Worm (Caenorhabditis elegans) whole organism, young adult: ENCODE results near the gene dpf-2.

Experiments used
- dpl-1 ChIP-seq: fragments of 150-350 bp; optimal IDR thresholded peaks from 2 replicates; lab custom pipeline; 2014; ENCODE audit warnings: missing biosample characterization, missing genetic modification reagents, missing genetic modification characterization
- him-1 ChIP-seq: sonication (generic microtip); optimal IDR thresholded peaks from 2 replicates; lab custom pipeline; 2016; ENCODE audit warnings: missing genotype, missing genetic modification reagents, missing genetic modification characterization, missing compliant biosample characterization
- madf-3 ChIP-seq: fragments of 200-800 bp; sonication (Bioruptor generic); IDR thresholded peaks from 2 replicates; pipeline ENCODE4 v1.3.6; 2022; ENCODE audit warnings: missing genetic modification reagents, missing genetic modification characterization, missing compliant biosample characterization
- mcd-1 ChIP-seq: fragments of 200-800 bp; sonication (Bioruptor generic); IDR thresholded peaks from 2 replicates; pipeline ENCODE4 v1.3.6; 2022; ENCODE audit warnings: missing genetic modification reagents, missing genetic modification characterization, missing compliant biosample characterization
- sdz-38 ChIP-seq: sonication (generic microtip); optimal IDR thresholded peaks from 2 replicates; lab custom pipeline; 2016; ENCODE audit warnings: missing genotype, missing genetic modification characterization, missing compliant biosample characterization
- snpc-4 ChIP-seq, 5 experiments: fragments of 150-350 bp in 1 of 5; sonication (generic microtip) in 4 of 5; optimal IDR thresholded peaks; 2 replicates each; lab custom pipeline; 2014 to 2018; ENCODE audit warnings: missing genetic modification characterization in 5 of 5, missing biosample characterization in 3 of 5, antibody characterized with exemption in 2 of 5, mild to moderate bottlenecking in 2 of 5, missing compliant biosample characterization in 2 of 5, missing genotype in 2 of 5, moderate library complexity in 2 of 5, missing genetic modification reagents in 1 of 5
- somi-1 ChIP-seq: fragments of 200-800 bp; sonication (Bioruptor generic); optimal IDR thresholded peaks from 2 replicates; lab custom pipeline; 2018; ENCODE audit warnings: mild to moderate bottlenecking, missing genetic modification characterization, missing compliant biosample characterization
- tbp1 ChIP-seq: fragments of 200-800 bp; sonication (Bioruptor generic); optimal IDR thresholded peaks from 2 replicates; lab custom pipeline; 2018; ENCODE audit warnings: mild to moderate bottlenecking, missing genetic modification characterization, missing compliant biosample characterization
- zfh-2 ChIP-seq: fragments of 200-800 bp; sonication (Bioruptor generic); conservative IDR thresholded peaks from 2 replicates; pipeline ENCODE4 v1.3.6; 2022; ENCODE audit warnings: missing genetic modification reagents, missing genetic modification characterization, missing compliant biosample characterization
- zim-3 ChIP-seq: sonication (generic microtip); optimal IDR thresholded peaks from 2 replicates; lab custom pipeline; 2017; ENCODE audit warnings: mild to moderate bottlenecking, missing genetic modification characterization, moderate library complexity, missing compliant biosample characterization

DNA sequence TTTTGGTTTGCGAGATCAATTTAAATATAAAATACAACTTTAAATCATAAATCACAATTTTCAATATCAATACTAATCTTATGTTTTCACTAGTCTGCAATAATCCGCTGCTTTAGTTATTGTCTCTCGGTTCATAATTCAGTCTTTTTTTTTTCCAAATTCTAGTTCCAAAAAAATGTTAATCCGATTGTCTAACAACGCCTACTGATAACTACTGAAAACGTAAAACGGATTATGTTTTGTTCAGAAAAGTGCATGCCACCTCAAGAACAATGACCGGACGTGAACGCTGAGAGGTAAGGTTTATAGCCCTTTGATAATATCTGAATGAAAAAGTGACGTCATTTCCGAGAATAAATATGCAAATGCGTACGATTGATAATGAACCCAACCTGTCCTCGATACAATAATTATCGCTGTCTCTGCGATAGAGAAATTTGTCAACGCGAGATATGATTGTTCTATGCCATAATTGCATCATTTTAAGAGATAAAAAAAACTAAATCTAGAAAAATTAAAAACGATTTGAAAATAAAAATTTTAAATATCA lies 38.4 kb upstream of the dpf-2 start, which contains the start of gene sprr-2:
- TF ChIP-seq tbp1 (no peak), snpc-4 (GFP tag; optimal IDR thresholded peaks at IDR 0.05; lab: Kevin White, UChicago) (no peak), snpc-4 (tag; optimal IDR thresholded peaks at IDR 0.05; lab: Kevin White, UChicago) (no peak), madf-3 (0 out of 2 replicates have a peak, but pooled peaks have one; percentile 42), mcd-1 (GFP tag; lab: Robert Waterston, UW) (no peak), somi-1 (no peak), him-1 (tag; lab: Kevin White, UChicago) (no peak), zfh-2 (GFP tag; lab: Robert Waterston, UW) (no peak), dpl-1 (no peak), sdz-38 (tag; lab: Kevin White, UChicago) (no peak), zim-3 (tag; lab: Kevin White, UChicago) (no peak)
